Worm (Caenorhabditis elegans) whole organism, L1 larva: ENCODE data around the gene K01B6.4.

Source experiments
- elt-2 ChIP-seq: sonication (generic microtip); optimal IDR thresholded peaks from 2 replicates; lab custom pipeline; 2016; ENCODE audit warnings: missing genetic modification characterization, mild to moderate bottlenecking, inconsistent platforms, missing compliant biosample characterization, missing genetic modification reagents
- fkh-10 ChIP-seq: sonication (generic microtip); optimal IDR thresholded peaks from 2 replicates; lab custom pipeline; 2017; ENCODE audit warnings: missing biosample characterization, missing genetic modification reagents, missing genetic modification characterization
- isw-1 ChIP-seq: fragments of 200-800 bp; sonication (Bioruptor generic); IDR thresholded peaks from 2 replicates; pipeline ENCODE4 v1.3.6; 2022; ENCODE audit warnings: missing genetic modification characterization, missing compliant biosample characterization
- lin-13 ChIP-seq: fragments of 150-350 bp; optimal IDR thresholded peaks from 2 replicates; lab custom pipeline; 2014; ENCODE audit warnings: missing biosample characterization, missing genetic modification reagents, missing genetic modification characterization
- mep-1 ChIP-seq: fragments of 150-350 bp; optimal IDR thresholded peaks from 2 replicates; lab custom pipeline; 2014; ENCODE audit warnings: missing biosample characterization, missing genetic modification characterization
- nhr-11 ChIP-seq: fragments of 150-350 bp; optimal IDR thresholded peaks from 2 replicates; lab custom pipeline; 2014; ENCODE audit warnings: missing biosample characterization, missing genetic modification characterization
- nhr-237 ChIP-seq: fragments of 150-350 bp; optimal IDR thresholded peaks from 2 replicates; lab custom pipeline; 2014; ENCODE audit warnings: missing biosample characterization, missing genetic modification characterization
- nhr-77 ChIP-seq: fragments of 150-350 bp; optimal IDR thresholded peaks from 2 replicates; lab custom pipeline; 2014; ENCODE audit warnings: missing biosample characterization, missing genetic modification characterization
- nhr-84 ChIP-seq: sonication (generic microtip); optimal IDR thresholded peaks from 2 replicates; lab custom pipeline; 2017; ENCODE audit warnings: missing biosample characterization, missing genetic modification characterization
- swsn-7 ChIP-seq: sonication (generic microtip); optimal IDR thresholded peaks from 2 replicates; lab custom pipeline; 2016; ENCODE audit warnings: missing genetic modification characterization, missing compliant biosample characterization
- tlp-1 ChIP-seq: fragments of 150-350 bp; optimal IDR thresholded peaks from 2 replicates; lab custom pipeline; 2014; ENCODE audit warnings: missing biosample characterization, missing genetic modification characterization
- unc-130 ChIP-seq: fragments of 150-350 bp; optimal IDR thresholded peaks from 2 replicates; lab custom pipeline; 2017; ENCODE audit warnings: missing biosample characterization, missing genetic modification characterization, inconsistent platforms
- unc-62 ChIP-seq: fragments of 150-350 bp; optimal IDR thresholded peaks from 2 replicates; lab custom pipeline; 2014; ENCODE audit warnings: missing biosample characterization, missing genetic modification reagents, missing genetic modification characterization

DNA sequence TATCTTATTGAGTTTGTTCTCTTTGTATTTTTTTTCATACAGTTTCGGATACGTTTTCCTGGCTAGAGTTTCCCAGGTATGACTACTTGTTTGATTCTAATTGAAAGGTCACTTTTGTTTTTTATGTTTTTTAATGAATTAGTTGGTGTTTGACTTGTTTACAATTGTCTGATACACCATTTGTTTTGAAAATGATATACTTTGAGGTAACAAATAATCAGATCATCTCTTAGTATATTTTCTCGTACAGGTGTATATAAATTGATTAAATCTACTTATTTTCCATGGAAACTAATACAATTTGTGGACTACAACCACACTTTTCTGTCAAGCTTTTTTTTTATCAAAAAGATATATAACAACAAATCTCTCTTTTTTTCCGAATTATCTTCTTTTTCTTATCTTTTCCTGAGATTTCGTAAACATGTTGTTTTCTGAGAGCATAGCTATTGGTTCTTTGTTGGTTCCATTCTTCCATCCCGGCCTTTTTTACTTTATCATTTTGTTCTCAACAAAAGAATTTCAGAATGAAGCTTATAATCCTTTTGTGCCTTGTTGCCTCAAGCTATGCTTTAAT, 32.6 kb upstream of the K01B6.4 start, which contains the start of gene ttr-5:
- TF ChIP-seq nhr-11 (tag; lab: Kevin White, UChicago), result no peak
- TF ChIP-seq lin-13 (GFP tag; lab: Kevin White, UChicago), result no peak
- no peak for TF ChIP-seq elt-2 (tag; lab: Kevin White, UChicago)
- TF ChIP-seq unc-62 (GFP tag; lab: Kevin White, UChicago), result no peak
- TF ChIP-seq mep-1, result no peak
- no peak for TF ChIP-seq unc-130 (tag; lab: Kevin White, UChicago)
- TF ChIP-seq tlp-1 (tag; lab: Kevin White, UChicago), result no peak
- no peak for TF ChIP-seq swsn-7
- TF ChIP-seq fkh-10 (GFP tag; lab: Kevin White, UChicago), result no peak
- TF ChIP-seq isw-1 (GFP tag; lab: Robert Waterston, UW), result no peak
- TF ChIP-seq nhr-77 (tag; lab: Kevin White, UChicago), result no peak
- no peak for TF ChIP-seq nhr-237 (tag; lab: Kevin White, UChicago)
- no peak for TF ChIP-seq nhr-84
